Fruit fly (Drosophila melanogaster) whole organism, embryonic: ENCODE measurements around the gene CG33060.

Source experiments
- Asciz ChIP-seq: fragments of 200-800 bp; sonication (Bioruptor generic); optimal IDR thresholded peaks from 2 replicates; lab custom pipeline; 2017; ENCODE audit warnings: missing biosample characterization, mild to moderate bottlenecking, missing genetic modification characterization, missing genetic modification reagents
- B-H1 ChIP-seq: fragments of 200-800 bp; sonication (Bioruptor generic); IDR thresholded peaks from 3 replicates; pipeline ENCODE4 v1.3.6; 2022; ENCODE audit warnings: missing biosample characterization, missing genetic modification characterization
- Bgb ChIP-seq: fragments of 200-800 bp; sonication (Bioruptor generic); IDR thresholded peaks from 2 replicates; pipeline ENCODE4 v1.3.6; 2022; ENCODE audit warnings: missing biosample characterization, missing genetic modification characterization; ENCODE audit not compliant: partially characterized antibody
- CG10274 ChIP-seq: fragments of 200-800 bp; sonication (Bioruptor generic); optimal IDR thresholded peaks from 3 replicates; lab custom pipeline; 2017; ENCODE audit warnings: missing biosample characterization, mild to moderate bottlenecking, missing genetic modification characterization
- CG10543 ChIP-seq: fragments of 200-800 bp; sonication (Bioruptor generic); optimal IDR thresholded peaks from 3 replicates; lab custom pipeline; 2017; ENCODE audit warnings: missing biosample characterization, mild to moderate bottlenecking, missing genetic modification characterization, moderate library complexity
- CG11560 ChIP-seq: fragments of 200-800 bp; sonication (Bioruptor generic); IDR thresholded peaks from 3 replicates; pipeline ENCODE4 v1.3.6; 2022; ENCODE audit warnings: missing biosample characterization, missing genetic modification characterization
- CG13123 ChIP-seq: fragments of 200-800 bp; sonication (Bioruptor generic); optimal IDR thresholded peaks from 2 replicates; lab custom pipeline; 2016; ENCODE audit warnings: missing biosample characterization, missing genetic modification characterization
- CG13775 ChIP-seq: fragments of 200-800 bp; sonication (Bioruptor generic); optimal IDR thresholded peaks from 3 replicates; lab custom pipeline; 2017; ENCODE audit warnings: missing biosample characterization, mild to moderate bottlenecking, missing genetic modification characterization
- CG15601 ChIP-seq: fragments of 200-800 bp; sonication (Bioruptor generic); optimal IDR thresholded peaks from 3 replicates; lab custom pipeline; 2019; ENCODE audit warnings: missing biosample characterization, mild to moderate bottlenecking, missing genetic modification characterization, moderate library complexity
- CG16813 ChIP-seq: fragments of 200-800 bp; sonication (Bioruptor generic); IDR thresholded peaks from 3 replicates; pipeline ENCODE4 v1.3.6; 2022; ENCODE audit warnings: missing biosample characterization, missing genetic modification characterization; ENCODE audit not compliant: partially characterized antibody
- CG17612 ChIP-seq: fragments of 200-800 bp; sonication (Bioruptor generic); IDR thresholded peaks from 2 replicates; pipeline ENCODE4 v1.3.6; 2022; ENCODE audit warnings: missing biosample characterization, missing genetic modification characterization
- CG18011 ChIP-seq: fragments of 200-800 bp; sonication (Bioruptor generic); optimal IDR thresholded peaks from 2 replicates; lab custom pipeline; 2017; ENCODE audit warnings: missing biosample characterization, missing genetic modification characterization, mild to moderate bottlenecking, moderate library complexity, missing genotype
- CG3163 ChIP-seq: fragments of 200-800 bp; sonication (Bioruptor generic); optimal IDR thresholded peaks from 3 replicates; lab custom pipeline; 2016; ENCODE audit warnings: missing biosample characterization, missing genetic modification characterization
- CG33557 ChIP-seq: fragments of 200-800 bp; sonication (Bioruptor generic); optimal IDR thresholded peaks from 2 replicates; lab custom pipeline; 2019; ENCODE audit warnings: missing biosample characterization, mild to moderate bottlenecking, missing genetic modification characterization, moderate library complexity
- CG34224 ChIP-seq: fragments of 200-800 bp; sonication (Bioruptor generic); IDR thresholded peaks from 3 replicates; pipeline ENCODE4 v1.3.6; 2022; ENCODE audit warnings: missing biosample characterization, missing genetic modification characterization; ENCODE audit not compliant: partially characterized antibody
- CG4404 ChIP-seq: fragments of 200-800 bp; sonication (Bioruptor generic); IDR thresholded peaks from 2 replicates; pipeline ENCODE4 v1.3.6; 2022; ENCODE audit warnings: missing biosample characterization, missing genetic modification characterization
- CG4617 ChIP-seq: fragments of 200-800 bp; sonication (Bioruptor generic); optimal IDR thresholded peaks from 3 replicates; lab custom pipeline; 2016; ENCODE audit warnings: missing biosample characterization, missing genetic modification characterization, borderline replicate concordance
- CG6791 ChIP-seq: fragments of 200-800 bp; sonication (Bioruptor generic); IDR thresholded peaks from 3 replicates; pipeline ENCODE4 v1.3.6; 2022; ENCODE audit warnings: missing biosample characterization, missing genetic modification characterization; ENCODE audit not compliant: partially characterized antibody
- CG8478 ChIP-seq: fragments of >200 bp; optimal IDR thresholded peaks from 2 replicates; lab custom pipeline; 2018
- CG9817 ChIP-seq: fragments of 200-800 bp; sonication (Bioruptor generic); optimal IDR thresholded peaks from 2 replicates; lab custom pipeline; 2018; ENCODE audit warnings: missing biosample characterization, mild to moderate bottlenecking, missing genetic modification characterization, moderate library complexity
- CHES-1-like ChIP-seq: fragments of 200-800 bp; sonication (Bioruptor generic); optimal IDR thresholded peaks from 2 replicates; lab custom pipeline; 2016; ENCODE audit warnings: missing biosample characterization, missing genetic modification characterization
- CTCF ChIP-seq: fragments of 200-800 bp; sonication (Bioruptor generic); optimal IDR thresholded peaks from 2 replicates; lab custom pipeline; 2017; ENCODE audit warnings: missing biosample characterization, mild to moderate bottlenecking, missing genetic modification characterization, moderate library complexity
- Dref ChIP-seq: fragments of 200-800 bp; sonication (Bioruptor generic); IDR thresholded peaks from 2 replicates; pipeline ENCODE4 v1.3.6; 2022; ENCODE audit warnings: missing biosample characterization, missing genetic modification characterization
- GATAe ChIP-seq: fragments of 200-800 bp; sonication (Bioruptor generic); conservative IDR thresholded peaks from 2 replicates; pipeline ENCODE4 v1.3.6; 2022; ENCODE audit warnings: missing biosample characterization, missing genetic modification characterization
- HLH3B ChIP-seq: fragments of 200-800 bp; sonication (Bioruptor generic); IDR thresholded peaks from 2 replicates; pipeline ENCODE4 v1.3.6; 2022; ENCODE audit warnings: missing biosample characterization, missing genetic modification characterization
- Kr ChIP-seq: fragments of 200-800 bp; sonication (Bioruptor generic); optimal IDR thresholded peaks from 2 replicates; lab custom pipeline; 2017; ENCODE audit warnings: missing biosample characterization, mild to moderate bottlenecking, missing genetic modification characterization
- MESR4 ChIP-seq: fragments of 200-800 bp; sonication (Bioruptor generic); optimal IDR thresholded peaks from 2 replicates; lab custom pipeline; 2018; ENCODE audit warnings: missing biosample characterization, mild to moderate bottlenecking, missing genetic modification characterization, moderate library complexity
- Scr ChIP-seq: fragments of 200-800 bp; sonication (Bioruptor generic); IDR thresholded peaks from 2 replicates; pipeline ENCODE4 v1.3.6; 2022; ENCODE audit warnings: missing biosample characterization, missing genetic modification characterization; ENCODE audit not compliant: partially characterized antibody
- Sox102F ChIP-seq: fragments of 200-800 bp; sonication (Bioruptor generic); optimal IDR thresholded peaks from 2 replicates; lab custom pipeline; 2018; ENCODE audit warnings: missing biosample characterization, mild to moderate bottlenecking, missing genetic modification characterization, moderate library complexity
- Xbp1 ChIP-seq: fragments of 200-800 bp; sonication (Bioruptor generic); optimal IDR thresholded peaks from 3 replicates; lab custom pipeline; 2016; ENCODE audit warnings: missing biosample characterization, mild to moderate bottlenecking, missing genetic modification characterization
- ap ChIP-seq: fragments of 200-800 bp; sonication (Bioruptor generic); IDR thresholded peaks from 2 replicates; pipeline ENCODE4 v1.3.6; 2022; ENCODE audit warnings: missing biosample characterization, missing genetic modification characterization
- chif ChIP-seq, 2 experiments: fragments of 200-800 bp; sonication (Bioruptor generic); optimal IDR thresholded peaks; 3 replicates each; lab custom pipeline; 2016; ENCODE audit warnings: missing biosample characterization in 2 of 2, missing genetic modification characterization in 2 of 2
- chinmo ChIP-seq: fragments of 200-800 bp; sonication (Bioruptor generic); IDR thresholded peaks from 4 replicates; pipeline ENCODE4 v1.3.6; 2022; ENCODE audit warnings: missing biosample characterization, missing genetic modification characterization; ENCODE audit not compliant: partially characterized antibody
- exex ChIP-seq: fragments of 200-800 bp; sonication (Bioruptor generic); optimal IDR thresholded peaks from 4 replicates; lab custom pipeline; 2018; ENCODE audit warnings: missing biosample characterization, mild to moderate bottlenecking, missing genetic modification characterization, moderate library complexity
- gfzf ChIP-seq: fragments of 200-800 bp; sonication (Bioruptor generic); optimal IDR thresholded peaks from 2 replicates; lab custom pipeline; 2016; ENCODE audit warnings: missing biosample characterization, mild to moderate bottlenecking, missing genetic modification characterization, moderate library complexity
- hb ChIP-seq: fragments of 200-800 bp; sonication (Bioruptor generic); IDR thresholded peaks from 3 replicates; pipeline ENCODE4 v1.3.6; 2022; ENCODE audit warnings: missing biosample characterization, missing genetic modification characterization; ENCODE audit not compliant: partially characterized antibody
- jing ChIP-seq: fragments of 200-800 bp; sonication (Bioruptor generic); optimal IDR thresholded peaks from 2 replicates; lab custom pipeline; 2018; ENCODE audit warnings: missing biosample characterization, mild to moderate bottlenecking, missing genetic modification characterization
- mld ChIP-seq: fragments of 200-800 bp; sonication (Bioruptor generic); IDR thresholded peaks from 3 replicates; pipeline ENCODE4 v1.3.6; 2022; ENCODE audit warnings: missing biosample characterization, missing genetic modification characterization; ENCODE audit not compliant: partially characterized antibody
- nmo ChIP-seq: fragments of 200-800 bp; sonication (Bioruptor generic); optimal IDR thresholded peaks from 2 replicates; lab custom pipeline; 2018; ENCODE audit warnings: missing biosample characterization, mild to moderate bottlenecking, missing genetic modification characterization, moderate library complexity
- p53 ChIP-seq: fragments of 200-800 bp; sonication (Bioruptor generic); optimal IDR thresholded peaks from 2 replicates; lab custom pipeline; 2016; ENCODE audit warnings: missing biosample characterization, missing genetic modification characterization
- pzg ChIP-seq: fragments of 200-800 bp; sonication (Bioruptor generic); optimal IDR thresholded peaks from 3 replicates; lab custom pipeline; 2018; ENCODE audit warnings: missing biosample characterization, mild to moderate bottlenecking, missing genetic modification characterization, moderate library complexity
- sens ChIP-seq: fragments of 200-800 bp; sonication (Bioruptor generic); peaks from one replicate; lab custom pipeline; 2016; ENCODE audit warnings: missing biosample characterization, missing genetic modification characterization
- stwl ChIP-seq: fragments of 200-800 bp; sonication (Bioruptor generic); optimal IDR thresholded peaks from 3 replicates; lab custom pipeline; 2018; ENCODE audit warnings: missing biosample characterization, mild to moderate bottlenecking, missing genetic modification characterization, moderate library complexity
- sug ChIP-seq: fragments of 200-800 bp; optimal IDR thresholded peaks from 2 replicates; lab custom pipeline; 2019; ENCODE audit warnings: missing biosample characterization, mild to moderate bottlenecking, missing genetic modification characterization, moderate library complexity
- tap ChIP-seq: fragments of 200-800 bp; optimal IDR thresholded peaks from 3 replicates; lab custom pipeline; 2019; ENCODE audit warnings: missing biosample characterization, mild to moderate bottlenecking, missing genetic modification characterization, moderate library complexity
- vvl ChIP-seq: fragments of 200-800 bp; sonication (Bioruptor generic); IDR thresholded peaks from 2 replicates; pipeline ENCODE4 v1.3.6; 2022; ENCODE audit warnings: missing biosample characterization, missing genetic modification characterization
- zen ChIP-seq: fragments of 200-800 bp; sonication (Bioruptor generic); optimal IDR thresholded peaks from 3 replicates; lab custom pipeline; 2018; ENCODE audit warnings: missing biosample characterization, mild to moderate bottlenecking, missing genetic modification characterization, moderate library complexity

Gene CG33060

dm6 chr3L:16377768-16378764, 47.2 kb downstream of the CG33060 start, which contains the start of gene roq (continued):
- TF ChIP-seq Xbp1 (peak; percentile 1), CG3163 (no peak), CG13775 (no peak), nmo (GFP tag; lab: Kevin White, UChicago) (peak; percentile 57), chinmo (GFP tag; lab: Robert Waterston, UW) (peak; percentile 72; the same call in 3 of the 4 replicates), B-H1 (GFP tag; lab: Robert Waterston, UW) (no peak), vvl (GFP tag; lab: Robert Waterston, UW) (peak; percentile 45), p53 (no peak), sug (tag; lab: Kevin White, UChicago) (peak; percentile 93), CG9817 (tag; lab: Kevin White, UChicago) (no peak), Scr (GFP tag; lab: Robert Waterston, UW) (peak; percentile 38), Dref (GFP tag; lab: Robert Waterston, UW) (peak; percentile 91), HLH3B (GFP tag; lab: Robert Waterston, UW) (no peak), exex (tag; lab: Kevin White, UChicago) (peak; percentile 26), CG16813 (peak; percentile 42; the same call in 2 of the 3 replicates), chif (GFP tag; optimal IDR thresholded peaks at IDR 0.05; lab: Kevin White, UChicago) (no peak), CG15601 (tag; lab: Kevin White, UChicago) (peak; percentile 8), ap (no peak), CG33557 (GFP tag; lab: Kevin White, UChicago) (peak; percentile 26), Asciz (no peak), CG18011 (peak; percentile 24), tap (no peak), gfzf (GFP tag; lab: Kevin White, UChicago) (peak; percentile 96), CG6791 (GFP tag; lab: Robert Waterston, UW) (peak; percentile 64; the same call in 2 of the 3 replicates), CHES-1-like (GFP tag; lab: Kevin White, UChicago) (peak; percentile 16), GATAe (peak; percentile 14; the same call in 1 of the 2 replicates), CG11560 (tag; lab: Robert Waterston, UW) (no peak), pzg (GFP tag; lab: Kevin White, UChicago) (peak; percentile 94), stwl (tag; lab: Kevin White, UChicago) (peak; percentile 88), MESR4 (GFP tag; lab: Kevin White, UChicago) (peak; percentile 57), Kr (GFP tag; lab: Kevin White, UChicago) (no peak), jing (GFP tag; lab: Kevin White, UChicago) (no peak), CG13123 (no peak), CG10274 (no peak), CG34224 (peak; percentile 58; the same call in 2 of the 3 replicates), hb (GFP tag; lab: Robert Waterston, UW) (peak; percentile 49; the same call in 1 of the 3 replicates), zen (tag; lab: Kevin White, UChicago) (peak; percentile 43), CG8478 (peak; percentile 86), CG4404 (GFP tag; lab: Robert Waterston, UW) (no peak), CTCF (GFP tag; lab: Kevin White, UChicago) (peak; percentile 28), CG17612 (GFP tag; lab: Robert Waterston, UW) (no peak), CG10543 (GFP tag; lab: Kevin White, UChicago) (no peak), CG4617 (GFP tag; lab: Kevin White, UChicago) (peak; percentile 81), mld (GFP tag; lab: Robert Waterston, UW) (peak; percentile 50; the same call in 1 of the 3 replicates), sens (GFP tag; lab: Kevin White, UChicago) (peak; percentile 74), Bgb (peak; percentile 67), Sox102F (no peak)
